Worm (Caenorhabditis elegans) whole organism, L2 larva: Measurements from ENCODE around the gene C05D2.8.

Experiments used
- nhr-10 ChIP-seq: sonication (generic microtip); optimal IDR thresholded peaks from 2 replicates; lab custom pipeline; 2017; ENCODE audit warnings: missing biosample characterization, missing genetic modification characterization
- sma-3 ChIP-seq: sonication (generic microtip); optimal IDR thresholded peaks from 2 replicates; lab custom pipeline; 2016; ENCODE audit warnings: missing genetic modification reagents, missing genetic modification characterization, missing compliant biosample characterization
- ztf-1 ChIP-seq: fragments of 200-800 bp; sonication (Bioruptor generic); conservative IDR thresholded peaks from 2 replicates; pipeline ENCODE4 v1.3.6; 2022; ENCODE audit warnings: missing genetic modification characterization, missing compliant biosample characterization
- ztf-4 ChIP-seq: fragments of 150-350 bp; optimal IDR thresholded peaks from 2 replicates; lab custom pipeline; 2014; ENCODE audit warnings: missing biosample characterization, missing genetic modification characterization

- TF ChIP-seq nhr-10 (no peak), ztf-4 (tag; lab: Kevin White, UChicago) (no peak), ztf-1 (GFP tag; lab: Robert Waterston, UW) (no peak), sma-3 (peak; percentile 58)
Measured at ce11 chrIII:5603439-5603986, 6.6 kb downstream of the C05D2.8 start, which contains the start of gene madf-11.
